Worm (Caenorhabditis elegans): ENCODE data around the gene ZK856.7.

Gene ZK856.7

ce11 chrV:10246967-10247366, 45.1 kb downstream of the ZK856.7 start (continued):
- TF ChIP-seq egl-43 (GFP tag; IDR thresholded peaks at IDR 0.05) (no peak), daf-16 (GFP tag; optimal IDR thresholded peaks at IDR 0.05) (peak in 1 of 2 experiments; percentile 32), daf-16 (tag; optimal IDR thresholded peaks at IDR 0.05) (peak; percentile 84), lin-13 (GFP tag; optimal IDR thresholded peaks at IDR 0.05) (no peak), daf-8 (GFP tag; IDR thresholded peaks at IDR 0.05) (no peak), zip-11 (GFP tag; IDR thresholded peaks at IDR 0.05) (no peak), dpl-1 (GFP tag; optimal IDR thresholded peaks at IDR 0.05) (no peak), lin-15B (tag; optimal IDR thresholded peaks at IDR 0.05) (no peak), Y75B8A.6 (GFP tag; IDR thresholded peaks at IDR 0.05) (no peak), T26A8.4 (GFP tag; IDR thresholded peaks at IDR 0.05) (peak; percentile 33; the same call in 1 of the 2 replicates), attf-4 (tag; optimal IDR thresholded peaks at IDR 0.05) (no peak), pha-4 (GFP tag; IDR thresholded peaks at IDR 0.05) (no peak), pha-4 (tag; optimal IDR thresholded peaks at IDR 0.05) (no peak), fos-1 (tag; optimal IDR thresholded peaks at IDR 0.05) (no peak), daf-12 (tag; optimal IDR thresholded peaks at IDR 0.05) (no peak), hif-1 (tag; optimal IDR thresholded peaks at IDR 0.05) (peak in 1 of 2 experiments; percentile 68), ceh-20 (GFP tag; IDR thresholded peaks at IDR 0.05) (no peak), mes-2 (tag; optimal IDR thresholded peaks at IDR 0.05; ENCODE audit: poor library complexity, severe bottlenecking) (peak; percentile 39), gei-8 (GFP tag; optimal IDR thresholded peaks at IDR 0.05) (no peak), nhr-77 (tag; optimal IDR thresholded peaks at IDR 0.05) (no peak), dmd-9 (GFP tag; IDR thresholded peaks at IDR 0.05) (no peak), hlh-11 (tag; optimal IDR thresholded peaks at IDR 0.05) (peak; percentile 65), nhr-111 (GFP tag; optimal IDR thresholded peaks at IDR 0.05) (no peak), dve-1 (tag; optimal IDR thresholded peaks at IDR 0.05; ENCODE audit: insufficient read depth) (peak; percentile 15), nhr-102 (tag; optimal IDR thresholded peaks at IDR 0.05) (no peak), ZK337.2 (GFP tag; IDR thresholded peaks at IDR 0.05) (no peak), dmd-8 (GFP tag; IDR thresholded peaks at IDR 0.05) (no peak), lsy-2 (tag; optimal IDR thresholded peaks at IDR 0.05) (no peak), vab-7 (GFP tag; IDR thresholded peaks at IDR 0.05) (no peak), mdt-29 (GFP tag; IDR thresholded peaks at IDR 0.05) (no peak), saeg-2 (GFP tag; IDR thresholded peaks at IDR 0.05) (no peak), madf-9 (GFP tag; conservative IDR thresholded peaks at IDR 0.05) (peak; percentile 85), D1046.2 (GFP tag; IDR thresholded peaks at IDR 0.05) (no peak), ceh-44 (GFP tag; IDR thresholded peaks at IDR 0.05) (no peak), Y5F2A.4 (GFP tag; optimal IDR thresholded peaks at IDR 0.05) (no peak), nhr-6 (tag; optimal IDR thresholded peaks at IDR 0.05) (no peak), nhr-42 (GFP tag; IDR thresholded peaks at IDR 0.05) (no peak), ceh-82 (tag; optimal IDR thresholded peaks at IDR 0.05) (no peak), nhr-25 (tag; optimal IDR thresholded peaks at IDR 0.05; ENCODE audit: borderline replicate concordance, insufficient read depth) (no peak), F44E2.7 (GFP tag; IDR thresholded peaks at IDR 0.05) (no peak), Y48G9A.11 (GFP tag; IDR thresholded peaks at IDR 0.05) (no peak), php-3 (GFP tag; IDR thresholded peaks at IDR 0.05) (no peak; the same call in 1 of the 2 replicates), F49E8.2 (tag; optimal IDR thresholded peaks at IDR 0.05; ENCODE audit: borderline replicate concordance) (no peak), lir-3 (tag; optimal IDR thresholded peaks at IDR 0.05) (no peak), hlh-30 (tag; optimal IDR thresholded peaks at IDR 0.05; ENCODE audit: insufficient read depth) (peak; percentile 78), mdl-1 (tag; optimal IDR thresholded peaks at IDR 0.05) (peak; percentile 14 to 81), unc-62 (GFP tag; optimal IDR thresholded peaks at IDR 0.05 in 1 of 2) (no peak), unc-62 (tag; optimal IDR thresholded peaks at IDR 0.05) (no peak), jun-1 (tag; optimal IDR thresholded peaks at IDR 0.05) (no peak), lin-39 (tag; optimal IDR thresholded peaks at IDR 0.05) (no peak), hmg-1.1 (GFP tag; IDR thresholded peaks at IDR 0.05) (no peak), spr-3 (GFP tag; optimal IDR thresholded peaks at IDR 0.05) (no peak)

All from whole organism, L4 larva.